Fruit fly (Drosophila melanogaster) whole organism, embryonic: ENCODE results near the gene Oatp33Eb.

ENCODE experiments used
- Abd-B ChIP-seq: fragments of 200-800 bp; sonication (Bioruptor generic); optimal IDR thresholded peaks from 2 replicates; lab custom pipeline; 2018; ENCODE audit warnings: missing biosample characterization, mild to moderate bottlenecking, missing genetic modification characterization, moderate library complexity
- Aef1 ChIP-seq: fragments of 200-800 bp; sonication (Bioruptor generic); IDR thresholded peaks from 3 replicates; pipeline ENCODE4 v1.3.6; 2022; ENCODE audit warnings: missing biosample characterization, missing genetic modification characterization
- Bgb ChIP-seq: fragments of 200-800 bp; sonication (Bioruptor generic); IDR thresholded peaks from 2 replicates; pipeline ENCODE4 v1.3.6; 2022; ENCODE audit warnings: missing biosample characterization, missing genetic modification characterization; ENCODE audit not compliant: partially characterized antibody
- CG10209 ChIP-seq: fragments of 200-800 bp; sonication (Bioruptor generic); optimal IDR thresholded peaks from 3 replicates; lab custom pipeline; 2017; ENCODE audit warnings: missing biosample characterization, mild to moderate bottlenecking, missing genetic modification characterization, missing genetic modification reagents
- CG10267 ChIP-seq: fragments of 200-800 bp; sonication (Bioruptor generic); optimal IDR thresholded peaks from 2 replicates; lab custom pipeline; 2018; ENCODE audit warnings: missing biosample characterization, mild to moderate bottlenecking, missing genetic modification characterization, moderate library complexity
- CG10366 ChIP-seq: fragments of 200-800 bp; sonication (Bioruptor generic); IDR thresholded peaks from 2 replicates; pipeline ENCODE4 v1.3.6; 2022; ENCODE audit warnings: missing biosample characterization, missing genetic modification characterization
- CG10462 ChIP-seq: fragments of 200-800 bp; sonication (Bioruptor generic); optimal IDR thresholded peaks from 2 replicates; lab custom pipeline; 2016; ENCODE audit warnings: missing biosample characterization, missing genetic modification characterization
- CG11398 ChIP-seq: fragments of 200-800 bp; sonication (Bioruptor generic); optimal IDR thresholded peaks from 2 replicates; lab custom pipeline; 2016; ENCODE audit warnings: missing biosample characterization, missing genetic modification characterization
- CG12299 ChIP-seq: fragments of 200-800 bp; sonication (Bioruptor generic); optimal IDR thresholded peaks from 2 replicates; lab custom pipeline; 2018; ENCODE audit warnings: missing biosample characterization, mild to moderate bottlenecking, missing genetic modification characterization
- CG13123 ChIP-seq: fragments of 200-800 bp; sonication (Bioruptor generic); optimal IDR thresholded peaks from 2 replicates; lab custom pipeline; 2016; ENCODE audit warnings: missing biosample characterization, missing genetic modification characterization
- CG1603 ChIP-seq: fragments of 200-800 bp; sonication (Bioruptor generic); optimal IDR thresholded peaks from 2 replicates; lab custom pipeline; 2019; ENCODE audit warnings: missing biosample characterization, mild to moderate bottlenecking, missing genetic modification characterization, moderate library complexity
- CG16815 ChIP-seq: fragments of 200-800 bp; sonication (Bioruptor generic); optimal IDR thresholded peaks from 3 replicates; lab custom pipeline; 2017; ENCODE audit warnings: missing biosample characterization, mild to moderate bottlenecking, missing genetic modification characterization
- CG16863 ChIP-seq: fragments of 200-800 bp; sonication (Bioruptor generic); optimal IDR thresholded peaks from 3 replicates; lab custom pipeline; 2016; ENCODE audit warnings: missing biosample characterization, missing genetic modification characterization
- CG17359 ChIP-seq: fragments of 200-800 bp; sonication (Bioruptor generic); optimal IDR thresholded peaks from 3 replicates; lab custom pipeline; 2018; ENCODE audit warnings: missing biosample characterization, mild to moderate bottlenecking, missing genetic modification characterization, moderate library complexity
- CG18262 ChIP-seq: fragments of 200-800 bp; optimal IDR thresholded peaks from 3 replicates; lab custom pipeline; 2019; ENCODE audit warnings: missing biosample characterization, mild to moderate bottlenecking, missing genetic modification characterization, moderate library complexity
- CG2199 ChIP-seq: fragments of 200-800 bp; sonication (Bioruptor generic); IDR thresholded peaks from 3 replicates; pipeline ENCODE4 v1.3.6; 2022; ENCODE audit warnings: missing biosample characterization, missing genetic modification characterization
- CG30020 ChIP-seq: fragments of 200-800 bp; optimal IDR thresholded peaks from 2 replicates; lab custom pipeline; 2019; ENCODE audit warnings: missing biosample characterization, mild to moderate bottlenecking, missing genetic modification characterization, moderate library complexity
- CG32532 ChIP-seq: fragments of 200-800 bp; sonication (Bioruptor generic); IDR thresholded peaks from 2 replicates; pipeline ENCODE4 v1.3.6; 2022; ENCODE audit warnings: missing biosample characterization, missing genetic modification characterization
- CG5245 ChIP-seq: fragments of 200-800 bp; sonication (Bioruptor generic); optimal IDR thresholded peaks from 3 replicates; lab custom pipeline; 2016; ENCODE audit warnings: missing biosample characterization, missing genetic modification characterization
- CG7839 ChIP-seq: fragments of 200-800 bp; sonication (Bioruptor generic); optimal IDR thresholded peaks from 3 replicates; lab custom pipeline; 2018; ENCODE audit warnings: missing biosample characterization, mild to moderate bottlenecking, missing genetic modification characterization, moderate library complexity
- CG8765 ChIP-seq: fragments of 200-800 bp; sonication (Bioruptor generic); IDR thresholded peaks from 2 replicates; pipeline ENCODE4 v1.3.6; 2022; ENCODE audit warnings: missing biosample characterization, missing genetic modification characterization
- CG9932 ChIP-seq: fragments of 200-800 bp; sonication (Bioruptor generic); IDR thresholded peaks from 2 replicates; pipeline ENCODE4 v1.3.6; 2022; ENCODE audit warnings: missing biosample characterization, missing genetic modification characterization
- D19A ChIP-seq: fragments of 200-800 bp; optimal IDR thresholded peaks from 3 replicates; lab custom pipeline; 2019; ENCODE audit warnings: missing biosample characterization, mild to moderate bottlenecking, missing genetic modification characterization, moderate library complexity
- Dfd ChIP-seq, 2 experiments: fragments of >200 bp; optimal IDR thresholded peaks; 2 replicates each; lab custom pipeline; 2017; ENCODE audit warnings: missing biosample characterization in 2 of 2, missing genetic modification characterization in 2 of 2
- Dip3 ChIP-seq: fragments of 200-800 bp; sonication (Bioruptor generic); optimal IDR thresholded peaks from 3 replicates; lab custom pipeline; 2016; ENCODE audit warnings: missing biosample characterization, missing genetic modification characterization
- Ets65A ChIP-seq: fragments of 200-800 bp; sonication (Bioruptor generic); peaks from one replicate; lab custom pipeline; 2016; ENCODE audit warnings: missing biosample characterization, missing genetic modification characterization
- HLH3B ChIP-seq: fragments of 200-800 bp; sonication (Bioruptor generic); IDR thresholded peaks from 2 replicates; pipeline ENCODE4 v1.3.6; 2022; ENCODE audit warnings: missing biosample characterization, missing genetic modification characterization
- MBD-R2 ChIP-seq: fragments of 200-800 bp; sonication (Bioruptor generic); IDR thresholded peaks from 2 replicates; pipeline ENCODE4 v1.3.6; 2022; ENCODE audit warnings: missing biosample characterization, missing genetic modification characterization
- MTF-1 ChIP-seq: fragments of 200-800 bp; sonication (Bioruptor generic); optimal IDR thresholded peaks from 2 replicates; lab custom pipeline; 2018; ENCODE audit warnings: missing biosample characterization, mild to moderate bottlenecking, missing genetic modification characterization, borderline replicate concordance
- Mad ChIP-seq: fragments of 200-800 bp; sonication (Bioruptor generic); optimal IDR thresholded peaks from 2 replicates; lab custom pipeline; 2016; ENCODE audit warnings: missing biosample characterization, missing genetic modification characterization
- Mrtf ChIP-seq: fragments of 200-800 bp; sonication (Bioruptor generic); IDR thresholded peaks from 3 replicates; pipeline ENCODE4 v1.3.6; 2022; ENCODE audit warnings: missing biosample characterization, missing genetic modification characterization
- Oli ChIP-seq: fragments of 200-800 bp; sonication (Bioruptor generic); optimal IDR thresholded peaks from 2 replicates; lab custom pipeline; 2018; ENCODE audit warnings: missing biosample characterization, mild to moderate bottlenecking, missing genetic modification characterization, moderate library complexity
- Sin3A ChIP-seq: fragments of >200 bp; optimal IDR thresholded peaks from 2 replicates; lab custom pipeline; 2018
- Taf1 ChIP-seq: fragments of 200-800 bp; sonication (Bioruptor generic); IDR thresholded peaks from 2 replicates; pipeline ENCODE4 v1.3.6; 2022; ENCODE audit warnings: missing biosample characterization, missing genetic modification characterization
- abd-A ChIP-seq: fragments of 200-800 bp; sonication (Bioruptor generic); optimal IDR thresholded peaks from 3 replicates; lab custom pipeline; 2019; ENCODE audit warnings: missing biosample characterization, mild to moderate bottlenecking, missing genetic modification characterization, moderate library complexity
- en ChIP-seq: fragments of 200-800 bp; sonication (Bioruptor generic); optimal IDR thresholded peaks from 2 replicates; lab custom pipeline; 2016; ENCODE audit warnings: missing biosample characterization, missing genetic modification characterization
- ind ChIP-seq: fragments of 200-800 bp; sonication (Bioruptor generic); optimal IDR thresholded peaks from 3 replicates; lab custom pipeline; 2016; ENCODE audit warnings: missing biosample characterization, missing genetic modification characterization
- jigr1 ChIP-seq: fragments of 200-800 bp; sonication (Bioruptor generic); IDR thresholded peaks from 3 replicates; pipeline ENCODE4 v1.3.6; 2022; ENCODE audit warnings: missing biosample characterization, missing genetic modification characterization
- maf-S ChIP-seq: fragments of 200-800 bp; sonication (Bioruptor generic); optimal IDR thresholded peaks from 2 replicates; lab custom pipeline; 2016; ENCODE audit warnings: missing biosample characterization, missing genetic modification characterization
- mirr ChIP-seq: fragments of 200-800 bp; sonication (Bioruptor generic); optimal IDR thresholded peaks from 3 replicates; lab custom pipeline; 2018; ENCODE audit warnings: missing biosample characterization, mild to moderate bottlenecking, missing genetic modification characterization
- pfk ChIP-seq: fragments of 200-800 bp; sonication (Bioruptor generic); optimal IDR thresholded peaks from 2 replicates; lab custom pipeline; 2018; ENCODE audit warnings: missing biosample characterization, mild to moderate bottlenecking, missing genetic modification characterization, moderate library complexity
- pnt ChIP-seq: fragments of 200-800 bp; sonication (Bioruptor generic); optimal IDR thresholded peaks from 3 replicates; lab custom pipeline; 2016; ENCODE audit warnings: missing biosample characterization, missing genetic modification characterization
- run ChIP-seq: fragments of 200-800 bp; sonication (Bioruptor generic); optimal IDR thresholded peaks from 3 replicates; lab custom pipeline; 2018; ENCODE audit warnings: missing biosample characterization, mild to moderate bottlenecking, missing genetic modification characterization
- sens ChIP-seq: fragments of 200-800 bp; sonication (Bioruptor generic); peaks from one replicate; lab custom pipeline; 2016; ENCODE audit warnings: missing biosample characterization, missing genetic modification characterization
- sima ChIP-seq: fragments of 200-800 bp; sonication (Bioruptor generic); optimal IDR thresholded peaks from 2 replicates; lab custom pipeline; 2016; ENCODE audit warnings: missing biosample characterization, missing genetic modification characterization
- ssp ChIP-seq: fragments of 200-800 bp; sonication (Bioruptor generic); IDR thresholded peaks from 2 replicates; pipeline ENCODE4 v1.3.6; 2022; ENCODE audit warnings: missing biosample characterization, missing genetic modification characterization
- stwl ChIP-seq: fragments of 200-800 bp; sonication (Bioruptor generic); optimal IDR thresholded peaks from 3 replicates; lab custom pipeline; 2018; ENCODE audit warnings: missing biosample characterization, mild to moderate bottlenecking, missing genetic modification characterization, moderate library complexity
- tgo ChIP-seq: fragments of 200-800 bp; sonication (Bioruptor generic); IDR thresholded peaks from 3 replicates; pipeline ENCODE4 v1.3.6; 2022; ENCODE audit warnings: missing biosample characterization, missing genetic modification characterization

The Oatp33Eb gene

DNA sequence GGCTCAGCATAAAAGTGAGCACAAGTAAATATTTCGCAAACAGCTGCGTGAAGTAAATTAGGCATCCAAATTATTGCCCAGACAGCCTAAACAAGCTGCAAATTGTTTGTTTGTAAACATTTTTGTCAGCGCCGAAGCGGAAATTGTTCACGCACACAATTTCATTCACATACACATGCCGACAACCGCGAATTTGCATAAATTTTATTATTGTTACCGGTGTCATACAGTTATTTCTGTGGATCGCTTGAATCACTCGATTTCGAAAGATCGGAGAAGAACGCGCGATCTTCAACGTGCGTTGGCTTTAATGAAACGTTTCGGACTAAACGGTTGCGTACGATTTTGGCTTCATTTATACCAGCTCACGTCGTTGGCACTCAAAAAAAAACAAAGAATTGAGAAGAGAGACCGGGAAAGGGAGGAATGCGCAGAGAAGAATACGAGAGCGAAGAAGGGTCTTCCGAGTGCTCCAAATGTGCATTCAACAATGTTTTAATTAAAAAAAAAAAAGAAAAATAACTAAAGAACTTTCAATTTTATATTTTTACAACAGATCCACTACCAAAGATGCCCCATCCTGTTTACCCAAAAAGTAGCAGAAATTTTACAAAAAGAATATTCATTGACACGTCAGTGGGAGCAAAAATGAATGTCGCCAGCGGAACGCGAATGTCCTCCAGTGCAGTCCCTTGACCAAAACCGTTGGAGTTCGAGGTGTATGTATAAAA is 25.0 kb upstream of the Oatp33Eb start, which contains the start of gene vir-1 (continued):
- TF ChIP-seq mirr (GFP tag; lab: Kevin White, UChicago), result peak; percentile 25

DNA sequence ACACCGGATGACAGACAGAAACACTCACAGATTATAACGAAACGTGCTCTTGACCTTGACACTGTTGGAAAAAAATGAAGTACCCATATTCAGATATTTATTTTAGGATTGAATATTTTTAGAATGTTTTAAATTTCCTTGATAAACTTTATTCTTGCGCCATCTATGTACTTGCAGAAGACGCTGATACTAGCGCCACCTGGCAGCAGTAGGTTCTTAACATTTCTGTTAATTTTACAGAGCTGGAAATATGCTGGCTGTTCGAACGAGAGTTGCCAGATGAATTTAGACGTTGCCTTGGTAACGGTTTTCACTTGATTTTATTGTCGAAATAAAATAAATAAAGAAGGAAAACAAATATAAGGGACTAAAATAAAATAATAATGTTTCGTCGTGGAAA is 23.7 kb upstream of the Oatp33Eb start, which contains the start of gene Fam92:
Gene Fam92, plus strand, starts transcription at position 350 of the 400 bp plus-strand sequence.
- TF ChIP-seq CG10366 (GFP tag; lab: Robert Waterston, UW) (peak; percentile 44; the same call in 1 of the 2 replicates), CG1603 (tag; lab: Kevin White, UChicago) (peak; percentile 70), en (GFP tag; lab: Kevin White, UChicago) (peak; percentile 39), CG13123 (GFP tag; lab: Kevin White, UChicago) (no peak), CG30020 (tag; lab: Kevin White, UChicago) (no peak), stwl (tag; lab: Kevin White, UChicago) (peak; percentile 89), Dip3 (GFP tag; lab: Kevin White, UChicago) (peak; percentile 30), MTF-1 (peak; percentile 65), HLH3B (GFP tag; lab: Robert Waterston, UW) (no peak), tgo (GFP tag; lab: Robert Waterston, UW) (peak; percentile 39; the same call in 2 of the 3 replicates), ssp (GFP tag; lab: Robert Waterston, UW) (no peak; the same call in 1 of the 2 replicates), CG18262 (peak; percentile 54), maf-S (peak; percentile 2), Dfd (GFP tag; optimal IDR thresholded peaks at IDR 0.05; lab: Kevin White, UChicago) (no peak), Abd-B (peak; percentile 5), pfk (GFP tag; lab: Kevin White, UChicago) (peak; percentile 8), CG16863 (GFP tag; lab: Kevin White, UChicago) (peak; percentile 16), CG10462 (GFP tag; lab: Kevin White, UChicago) (peak; percentile 13), ind (peak; percentile 36), Taf1 (no peak), Aef1 (peak; percentile 48; the same call in 1 of the 3 replicates), CG7839 (tag; lab: Kevin White, UChicago) (peak; percentile 66), Bgb (GFP tag; lab: Robert Waterston, UW) (peak; percentile 42; the same call in 1 of the 2 replicates), CG17359 (tag; lab: Kevin White, UChicago) (peak; percentile 67), CG16815 (no peak), Ets65A (GFP tag; lab: Kevin White, UChicago) (peak; percentile 89), Mrtf (peak; percentile 49; the same call in 2 of the 3 replicates), CG5245 (GFP tag; lab: Kevin White, UChicago) (peak; percentile 62), pnt (GFP tag; lab: Kevin White, UChicago) (peak; percentile 40), MBD-R2 (GFP tag; lab: Robert Waterston, UW) (peak; percentile 39; the same call in 1 of the 2 replicates), CG32532 (GFP tag; lab: Robert Waterston, UW) (peak; percentile 73; the same call in 1 of the 2 replicates), CG2199 (0 out of 3 replicates have a peak, but pooled peaks have one; percentile 39), CG9932 (GFP tag; lab: Robert Waterston, UW) (peak; percentile 61), sima (no peak), run (tag; lab: Kevin White, UChicago) (no peak), Sin3A (lab: Kevin White, UChicago) (no peak), CG10209 (GFP tag; lab: Kevin White, UChicago) (peak; percentile 10), sens (GFP tag; lab: Kevin White, UChicago) (peak; percentile 90), abd-A (tag; lab: Kevin White, UChicago) (no peak), CG12299 (tag; lab: Kevin White, UChicago) (peak; percentile 41), D19A (peak; percentile 49), Mad (peak; percentile 7), CG11398 (GFP tag; lab: Kevin White, UChicago) (no peak), jigr1 (GFP tag; lab: Robert Waterston, UW) (no peak), CG8765 (GFP tag; lab: Robert Waterston, UW) (0 out of 2 replicates have a peak, but pooled peaks have one; percentile 7), Oli (peak; percentile 24), CG10267 (peak; percentile 65)
